Worm (Caenorhabditis elegans) whole organism, L4 larva: ENCODE data around the gene pals-32.

Source experiments
- Y105C5A.15 ChIP-seq: fragments of 200-800 bp; sonication (Bioruptor generic); IDR thresholded peaks from 2 replicates; pipeline ENCODE4 v1.3.6; 2022; ENCODE audit warnings: missing genetic modification characterization, missing compliant biosample characterization
- dpl-1 ChIP-seq: fragments of 150-350 bp; optimal IDR thresholded peaks from 2 replicates; lab custom pipeline; 2014; ENCODE audit warnings: missing biosample characterization, missing genetic modification reagents, missing genetic modification characterization
- nhr-28 ChIP-seq: fragments of 150-350 bp; optimal IDR thresholded peaks from 2 replicates; lab custom pipeline; 2014; ENCODE audit warnings: missing biosample characterization, missing genetic modification characterization

- TF ChIP-seq Y105C5A.15 (no peak), nhr-28 (tag; lab: Kevin White, UChicago) (peak; percentile 61), dpl-1 (no peak)
Observed at ce11 chrV:2881565-2881964, 14.8 kb upstream of the pals-32 start.
